Worm (Caenorhabditis elegans): Measurements from ENCODE around the gene C17B7.14.

- no peak for TF ChIP-seq unc-55 (GFP tag; optimal IDR thresholded peaks at IDR 0.05)
- no peak for TF ChIP-seq ztf-1 (GFP tag; conservative IDR thresholded peaks at IDR 0.05)
- TF ChIP-seq zag-1 (tag; optimal IDR thresholded peaks at IDR 0.05), result no peak
- TF ChIP-seq nhr-25 (tag; optimal IDR thresholded peaks at IDR 0.05), result no peak
- no peak for TF ChIP-seq F13H6.1 (tag; optimal IDR thresholded peaks at IDR 0.05)
These were observed 42.1 kb upstream of the C17B7.14 start, which contains the start of gene C04E12.4 for ce11 chrV:3362475-3362874.
